Fruit fly (Drosophila melanogaster): Measurements from ENCODE around the gene CG11756.

Gene CG11756

dm6 chrX:11338973-11339867, 8.7 kb upstream of the CG11756 start (continued):
- TF ChIP-seq rib (GFP tag; IDR thresholded peaks at IDR 0.05) (no peak), sug (tag; optimal IDR thresholded peaks at IDR 0.05) (peak; percentile 56), CG12104 (GFP tag; optimal IDR thresholded peaks at IDR 0.05) (no peak), MTF-1 (GFP tag; optimal IDR thresholded peaks at IDR 0.05; ENCODE audit: borderline replicate concordance) (no peak), scrt (GFP tag; optimal IDR thresholded peaks at IDR 0.05) (no peak), CG31441 (GFP tag; IDR thresholded peaks at IDR 0.05) (0 out of 2 replicates have a peak, but pooled peaks have one; percentile 10), CG14667 (GFP tag; IDR thresholded peaks at IDR 0.05) (no peak), Antp (GFP tag; optimal IDR thresholded peaks at IDR 0.05) (peak; percentile 76), MESR4 (GFP tag; optimal IDR thresholded peaks at IDR 0.05) (peak; percentile 53), Tbp (GFP tag; optimal IDR thresholded peaks at IDR 0.05) (peak; percentile 36), CG11723 (GFP tag; optimal IDR thresholded peaks at IDR 0.05) (no peak), Eip74EF (GFP tag; optimal IDR thresholded peaks at IDR 0.05) (no peak), vfl (GFP tag; optimal IDR thresholded peaks at IDR 0.05) (peak; percentile 25), bsh (GFP tag; optimal IDR thresholded peaks at IDR 0.05) (peak in 1 of 2 experiments; percentile 9), E2f1 (GFP tag; IDR thresholded peaks at IDR 0.05) (no peak), CG6272 (GFP tag; IDR thresholded peaks at IDR 0.05) (peak; percentile 70), ato (GFP tag; IDR thresholded peaks at IDR 0.05; ENCODE audit: partially characterized antibody) (peak; percentile 61), CG10209 (GFP tag; optimal IDR thresholded peaks at IDR 0.05) (no peak), BtbVII (GFP tag; optimal IDR thresholded peaks at IDR 0.05) (peak; percentile 56), CG11696 (GFP tag; IDR thresholded peaks at IDR 0.05) (no peak), disco-r (GFP tag; optimal IDR thresholded peaks at IDR 0.05) (peak; percentile 18), B-H2 (GFP tag; optimal IDR thresholded peaks at IDR 0.05) (peak; percentile 65), CG7786 (GFP tag; optimal IDR thresholded peaks at IDR 0.05) (peak; percentile 59), CG4820 (GFP tag; optimal IDR thresholded peaks at IDR 0.05) (no peak), tna (GFP tag; IDR thresholded peaks at IDR 0.05; ENCODE audit: partially characterized antibody) (peak; percentile 82), Hr51 (GFP tag; optimal IDR thresholded peaks at IDR 0.05) (peak in 1 of 2 experiments; percentile 44), H15 (GFP tag; IDR thresholded peaks at IDR 0.05) (no peak), CG18262 (tag; optimal IDR thresholded peaks at IDR 0.05) (no peak), CG30431 (GFP tag; optimal IDR thresholded peaks at IDR 0.05) (no peak), CG10431 (GFP tag; optimal IDR thresholded peaks at IDR 0.05) (no peak), HLH54F (GFP tag; optimal IDR thresholded peaks at IDR 0.05) (peak; percentile 56), usp (GFP tag; optimal IDR thresholded peaks at IDR 0.05) (no peak), Xrp1 (GFP tag; IDR thresholded peaks at IDR 0.05) (no peak), CG10147 (GFP tag; optimal IDR thresholded peaks at IDR 0.05) (peak; percentile 41), wek (GFP tag; optimal IDR thresholded peaks at IDR 0.05) (no peak), jumu (GFP tag; optimal IDR thresholded peaks at IDR 0.05) (peak; percentile 69), CG2875 (GFP tag; optimal IDR thresholded peaks at IDR 0.05) (peak; percentile 17), CG12299 (tag; optimal IDR thresholded peaks at IDR 0.05) (no peak), Lhr (GFP tag; optimal IDR thresholded peaks at IDR 0.05) (peak; percentile 19), CG17802 (tag; optimal IDR thresholded peaks at IDR 0.05) (no peak), C15 (GFP tag; IDR thresholded peaks at IDR 0.05) (no peak), mld (GFP tag; IDR thresholded peaks at IDR 0.05; ENCODE audit: partially characterized antibody) (peak; percentile 70; the same call in 1 of the 3 replicates), CG6791 (GFP tag; IDR thresholded peaks at IDR 0.05; ENCODE audit: partially characterized antibody) (peak; percentile 86), Lim3 (GFP tag; IDR thresholded peaks at IDR 0.05) (no peak), dati (GFP tag; IDR thresholded peaks at IDR 0.05) (no peak), nmo (GFP tag; optimal IDR thresholded peaks at IDR 0.05) (peak; percentile 45), CG7745 (tag; optimal IDR thresholded peaks at IDR 0.05) (no peak), Atf-2 (GFP tag; optimal IDR thresholded peaks at IDR 0.05) (peak; percentile 55)
